Worm (Caenorhabditis elegans) whole organism, L2 larva: ENCODE measurements around the gene F42A9.8.

Experiments
- alr-1 ChIP-seq: fragments of 150-350 bp; optimal IDR thresholded peaks from 2 replicates; lab custom pipeline; 2014; ENCODE audit warnings: missing biosample characterization, missing genetic modification characterization
- elt-1 ChIP-seq: fragments of 150-350 bp; optimal IDR thresholded peaks from 2 replicates; lab custom pipeline; 2014; ENCODE audit warnings: missing biosample characterization, missing genetic modification characterization
- gmeb-1 ChIP-seq: fragments of 150-350 bp; optimal IDR thresholded peaks from 2 replicates; lab custom pipeline; 2014; ENCODE audit warnings: missing biosample characterization, missing genetic modification characterization
- lin-13 ChIP-seq: fragments of 150-350 bp; optimal IDR thresholded peaks from 2 replicates; lab custom pipeline; 2014; ENCODE audit warnings: missing biosample characterization, missing genetic modification reagents, missing genetic modification characterization
- lin-39 ChIP-seq: fragments of 150-350 bp; optimal IDR thresholded peaks from 2 replicates; lab custom pipeline; 2014; ENCODE audit warnings: missing biosample characterization, missing genetic modification reagents, missing genetic modification characterization
- nhr-237 ChIP-seq: fragments of 150-350 bp; optimal IDR thresholded peaks from 2 replicates; lab custom pipeline; 2014; ENCODE audit warnings: missing biosample characterization, missing genetic modification characterization
- peb-1 ChIP-seq: fragments of 150-350 bp; optimal IDR thresholded peaks from 2 replicates; lab custom pipeline; 2014; ENCODE audit warnings: missing biosample characterization, missing genetic modification characterization
- skn-1 ChIP-seq: sonication (generic microtip); optimal IDR thresholded peaks from 2 replicates; lab custom pipeline; 2017; ENCODE audit warnings: missing biosample characterization, missing genetic modification characterization
- ztf-11 ChIP-seq: sonication (generic microtip); optimal IDR thresholded peaks from 2 replicates; lab custom pipeline; 2017; ENCODE audit warnings: missing biosample characterization, missing genetic modification characterization

DNA sequence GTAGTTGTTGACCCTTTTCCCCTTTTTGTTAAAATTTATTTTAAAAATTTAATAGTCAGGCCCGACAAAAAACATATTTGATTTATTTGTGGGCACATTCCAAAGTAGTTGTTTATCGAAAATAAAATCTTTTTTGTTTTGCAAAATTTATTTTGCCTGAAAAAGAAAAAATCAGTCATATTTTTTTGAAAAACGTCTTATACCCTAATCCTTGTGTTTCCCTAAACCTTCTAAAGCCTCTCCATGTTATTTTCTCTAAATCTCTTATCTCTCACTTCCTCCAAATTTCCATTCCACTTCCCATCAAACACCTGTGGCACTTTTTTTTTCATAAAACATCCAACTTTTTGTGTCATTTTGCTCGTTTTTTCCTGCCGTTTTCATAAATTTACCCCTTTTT is 10.4 kb downstream of the F42A9.8 start:
- TF ChIP-seq lin-13, result no peak
- no peak for TF ChIP-seq ztf-11 (tag; lab: Kevin White, UChicago)
- TF ChIP-seq elt-1 (tag; lab: Kevin White, UChicago), result no peak
- TF ChIP-seq skn-1 (tag; lab: Kevin White, UChicago), result no peak
- TF ChIP-seq gmeb-1 (tag; lab: Kevin White, UChicago), result no peak
- TF ChIP-seq alr-1 (tag; lab: Kevin White, UChicago), result no peak
- TF ChIP-seq nhr-237 (tag; lab: Kevin White, UChicago), result no peak
- TF ChIP-seq lin-39 (tag; lab: Kevin White, UChicago), result no peak
- no peak for TF ChIP-seq peb-1 (tag; lab: Kevin White, UChicago)
